Worm (Caenorhabditis elegans): ENCODE data around the gene kgb-1.
"Not testable (repeated sequence)": the region's sequence is repeated elsewhere in the genome, so short reads cannot be mapped to it uniquely, and the experiment has no call there.

The kgb-1 gene

ce11 chrIV:386576-386975 lies 23.3 kb downstream of the kgb-1 start, which contains the start of gene T07A9.14 (continued):
- peak; percentile 22; the same call in 1 of the 2 replicates for TF ChIP-seq mdt-29 (GFP tag; IDR thresholded peaks at IDR 0.05)
- TF ChIP-seq spr-3 (GFP tag; optimal IDR thresholded peaks at IDR 0.05) = no peak
- TF ChIP-seq ztf-7 (tag; optimal IDR thresholded peaks at IDR 0.05) = no peak
- TF ChIP-seq T26A8.4 (GFP tag; IDR thresholded peaks at IDR 0.05) = no peak
- no peak for TF ChIP-seq dmd-6 (GFP tag; IDR thresholded peaks at IDR 0.05)
- no peak for TF ChIP-seq Y105C5A.15 (GFP tag; IDR thresholded peaks at IDR 0.05)
- TF ChIP-seq saeg-2 (GFP tag; IDR thresholded peaks at IDR 0.05) = no peak
- TF ChIP-seq ctbp-1 (GFP tag; IDR thresholded peaks at IDR 0.05) = peak; percentile 41
- peak; percentile 58 for TF ChIP-seq ama-1 (optimal IDR thresholded peaks at IDR 0.05)
- TF ChIP-seq aha-1 (tag) = peak; percentile 98
- TF ChIP-seq hmg-1.1 (GFP tag; IDR thresholded peaks at IDR 0.05) = no peak

- peak in 1 of 2 experiments; percentile 29 for TF ChIP-seq daf-16 (GFP tag; optimal IDR thresholded peaks at IDR 0.05)
- TF ChIP-seq daf-16 (tag; optimal IDR thresholded peaks at IDR 0.05) = peak; percentile 43
- peak; percentile 17 for TF ChIP-seq nhr-10 (tag; optimal IDR thresholded peaks at IDR 0.05)
- TF ChIP-seq R02D3.7 (tag; optimal IDR thresholded peaks at IDR 0.05) = peak; percentile 94
- peak; percentile 70; the same call in 1 of the 2 replicates for TF ChIP-seq lin-29 (GFP tag; IDR thresholded peaks at IDR 0.05)
- TF ChIP-seq vab-7 (GFP tag; IDR thresholded peaks at IDR 0.05) = peak; percentile 99
- peak; percentile 94 for TF ChIP-seq T26A8.4 (GFP tag; IDR thresholded peaks at IDR 0.05)
- peak; percentile 92 for TF ChIP-seq pha-4 (GFP tag; IDR thresholded peaks at IDR 0.05)
- peak; percentile 38 for TF ChIP-seq pha-4 (tag; optimal IDR thresholded peaks at IDR 0.05)
- TF ChIP-seq Y48G9A.11 (GFP tag; IDR thresholded peaks at IDR 0.05) = peak; percentile 91
- peak; percentile 59 for TF ChIP-seq dpl-1 (GFP tag; optimal IDR thresholded peaks at IDR 0.05)
- 0 out of 2 replicates have a peak, but pooled peaks have one; percentile 55 for TF ChIP-seq Y105C5A.15 (GFP tag; IDR thresholded peaks at IDR 0.05)
- TF ChIP-seq mdt-29 (GFP tag; IDR thresholded peaks at IDR 0.05) = peak; percentile 92
- peak; percentile 92 for TF ChIP-seq egl-43 (GFP tag; IDR thresholded peaks at IDR 0.05)
- TF ChIP-seq php-3 (GFP tag; IDR thresholded peaks at IDR 0.05) = peak; percentile 72; the same call in 1 of the 2 replicates
- TF ChIP-seq F49E8.2 (tag; optimal IDR thresholded peaks at IDR 0.05; ENCODE audit: borderline replicate concordance) = peak; percentile 74
- TF ChIP-seq daf-19 (GFP tag; conservative IDR thresholded peaks at IDR 0.05) = peak; percentile 52; the same call in 1 of the 2 replicates
- TF ChIP-seq unc-62 (GFP tag; optimal IDR thresholded peaks at IDR 0.05 in 1 of 2) = peak in 1 of 2 experiments; percentile 94
- not testable (repeated sequence) for TF ChIP-seq unc-62 (tag; optimal IDR thresholded peaks at IDR 0.05)
- TF ChIP-seq set-16 (GFP tag; IDR thresholded peaks at IDR 0.05) = peak; percentile 60; the same call in 1 of the 2 replicates
- TF ChIP-seq dve-1 (tag; optimal IDR thresholded peaks at IDR 0.05; ENCODE audit: insufficient read depth) = peak; percentile 75
- TF ChIP-seq hmg-1.1 (GFP tag; IDR thresholded peaks at IDR 0.05) = peak; percentile 97
- TF ChIP-seq lin-38 (GFP tag; IDR thresholded peaks at IDR 0.05) = peak; percentile 93
- TF ChIP-seq ZK337.2 (GFP tag; IDR thresholded peaks at IDR 0.05) = peak; percentile 97
- peak; percentile 63 for TF ChIP-seq nhr-25 (tag; optimal IDR thresholded peaks at IDR 0.05; ENCODE audit: borderline replicate concordance, insufficient read depth)
- TF ChIP-seq hlh-11 (tag; optimal IDR thresholded peaks at IDR 0.05) = peak; percentile 86
- peak; percentile 97 for TF ChIP-seq arid-1 (GFP tag; conservative IDR thresholded peaks at IDR 0.05)
- peak; percentile 94 for TF ChIP-seq nhr-77 (tag; optimal IDR thresholded peaks at IDR 0.05)
- TF ChIP-seq aha-1 (tag) = peak; percentile 80
- peak; percentile 5 for TF ChIP-seq pqm-1 (tag; optimal IDR thresholded peaks at IDR 0.05)
- TF ChIP-seq zfp-2 (tag; optimal IDR thresholded peaks at IDR 0.05) = peak; percentile 78
- TF ChIP-seq mep-1 (tag; optimal IDR thresholded peaks at IDR 0.05) = peak; percentile 94
- TF ChIP-seq dmd-8 (GFP tag; IDR thresholded peaks at IDR 0.05) = peak; percentile 71; the same call in 1 of the 2 replicates
- TF ChIP-seq nhr-11 (tag; optimal IDR thresholded peaks at IDR 0.05) = peak; percentile 88
- peak; percentile 94 for TF ChIP-seq rbr-2 (tag; optimal IDR thresholded peaks at IDR 0.05)
- TF ChIP-seq snpc-1.2 (GFP tag; IDR thresholded peaks at IDR 0.05) = peak; percentile 88
- peak; percentile 81 for TF ChIP-seq spr-1 (tag; optimal IDR thresholded peaks at IDR 0.05)
- TF ChIP-seq lin-15B (tag; optimal IDR thresholded peaks at IDR 0.05) = peak; percentile 45
- TF ChIP-seq Y75B8A.6 (GFP tag; IDR thresholded peaks at IDR 0.05) = peak; percentile 92
- peak; percentile 19 for TF ChIP-seq nhr-237 (tag; optimal IDR thresholded peaks at IDR 0.05)
- 0 out of 2 replicates have a peak, but pooled peaks have one; percentile 9 for TF ChIP-seq F44E2.7 (GFP tag; IDR thresholded peaks at IDR 0.05)
Measured at ce11 chrIV:385150-385937, 24.5 kb downstream of the kgb-1 start, which contains the start of gene rps-24. Gene rps-24 (plus strand): TSS chrIV:385887.
